Worm (Caenorhabditis elegans) whole organism, early embryonic: ENCODE data around the gene pot-1.

Source experiments
- ama-1 ChIP-seq: fragments of 150-350 bp; optimal IDR thresholded peaks from 2 replicates; lab custom pipeline; 2014
- ceh-13 ChIP-seq: fragments of 200-800 bp; sonication (Bioruptor generic); optimal IDR thresholded peaks from 2 replicates; lab custom pipeline; 2018; ENCODE audit warnings: mild to moderate bottlenecking, missing genetic modification characterization, missing compliant biosample characterization
- ceh-36 ChIP-seq: sonication (generic microtip); optimal IDR thresholded peaks from 2 replicates; lab custom pipeline; 2016; ENCODE audit warnings: missing genetic modification characterization, inconsistent platforms, missing compliant biosample characterization
- ets-7 ChIP-seq: sonication (generic microtip); optimal IDR thresholded peaks from 2 replicates; lab custom pipeline; 2016; ENCODE audit warnings: missing genotype, missing genetic modification characterization, missing compliant biosample characterization
- hmbx-1 ChIP-seq: sonication (generic microtip); optimal IDR thresholded peaks from 2 replicates; lab custom pipeline; 2016; ENCODE audit warnings: mild to moderate bottlenecking, missing genetic modification characterization, missing compliant biosample characterization
- hmg-4 ChIP-seq: fragments of 200-800 bp; sonication (Bioruptor generic); optimal IDR thresholded peaks from 2 replicates; lab custom pipeline; 2018; ENCODE audit warnings: mild to moderate bottlenecking, missing genetic modification characterization, missing compliant biosample characterization
- pes-1 ChIP-seq: fragments of 200-800 bp; sonication (Bioruptor generic); IDR thresholded peaks from 2 replicates; pipeline ENCODE4 v1.3.6; 2022; ENCODE audit warnings: missing genetic modification reagents, missing genetic modification characterization, missing compliant biosample characterization
- sea-1 ChIP-seq: fragments of 200-800 bp; sonication (Bioruptor generic); conservative IDR thresholded peaks from 2 replicates; pipeline ENCODE4 v1.3.6; 2022; ENCODE audit warnings: missing genetic modification characterization, missing compliant biosample characterization
- tbx-37 ChIP-seq: fragments of 200-800 bp; sonication (Bioruptor generic); conservative IDR thresholded peaks from 2 replicates; pipeline ENCODE4 v1.3.6; 2022; ENCODE audit warnings: missing genetic modification reagents, missing genetic modification characterization, missing compliant biosample characterization
- tra-4 ChIP-seq: sonication (generic microtip); optimal IDR thresholded peaks from 2 replicates; lab custom pipeline; 2017; ENCODE audit warnings: missing genetic modification characterization, missing compliant biosample characterization

DNA sequence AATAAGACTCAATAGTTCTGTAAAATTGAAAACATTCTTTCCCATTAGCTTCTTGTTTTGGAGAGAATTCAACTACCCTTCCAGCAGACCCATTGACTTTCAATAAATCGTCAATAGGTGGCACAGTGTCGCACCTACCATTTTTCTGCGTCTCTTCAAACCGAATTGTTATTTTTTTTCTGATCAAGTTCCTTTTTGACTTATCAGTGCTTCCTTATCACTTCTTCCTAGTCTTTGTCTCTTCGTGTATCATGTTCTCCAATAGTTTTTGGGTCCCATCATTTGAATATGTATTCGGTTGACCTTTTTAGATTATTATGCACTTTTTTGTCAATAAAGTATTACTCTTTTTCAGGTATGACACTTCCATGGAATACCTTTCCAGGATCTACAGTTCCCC, 25.5 kb downstream of the pot-1 start, which contains the start of gene odd-1:
- TF ChIP-seq pes-1 (GFP tag; lab: Robert Waterston, UW) (no peak), sea-1 (GFP tag; lab: Robert Waterston, UW) (no peak), tbx-37 (GFP tag; lab: Robert Waterston, UW) (no peak), ama-1 (lab: Kevin White, UChicago) (no peak), hmg-4 (GFP tag; lab: Kevin White, UChicago) (no peak), ets-7 (tag; lab: Kevin White, UChicago) (no peak), ceh-13 (GFP tag; lab: Kevin White, UChicago) (no peak), ceh-36 (tag; lab: Kevin White, UChicago) (no peak), tra-4 (no peak), hmbx-1 (no peak)
